Worm (Caenorhabditis elegans) whole organism, L3 larva: ENCODE data around the gene F14H3.6.

Experiments
- ZK546.5 ChIP-seq: sonication (generic microtip); optimal IDR thresholded peaks from 2 replicates; lab custom pipeline; 2017; ENCODE audit warnings: missing biosample characterization, missing genetic modification characterization
- fkh-10 ChIP-seq: sonication (generic microtip); optimal IDR thresholded peaks from 2 replicates; lab custom pipeline; 2017; ENCODE audit warnings: missing biosample characterization, missing genetic modification reagents, missing genetic modification characterization
- nhr-11 ChIP-seq: fragments of 150-350 bp; optimal IDR thresholded peaks from 2 replicates; lab custom pipeline; 2014; ENCODE audit warnings: missing biosample characterization, missing genetic modification characterization
- skn-1 ChIP-seq: fragments of 150-350 bp; optimal IDR thresholded peaks from 2 replicates; lab custom pipeline; 2014; ENCODE audit warnings: missing biosample characterization, missing genetic modification characterization
- unc-62 ChIP-seq: fragments of 150-350 bp; sonication (generic microtip); optimal IDR thresholded peaks from 4 replicates; lab custom pipeline; 2014; ENCODE audit warnings: missing biosample characterization, missing genetic modification reagents, missing genetic modification characterization

- no peak for TF ChIP-seq unc-62 (GFP tag; lab: Kevin White, UChicago)
- no peak for TF ChIP-seq skn-1 (tag; lab: Kevin White, UChicago)
- TF ChIP-seq ZK546.5 (tag; lab: Kevin White, UChicago), result no peak
- TF ChIP-seq fkh-10 (GFP tag; lab: Kevin White, UChicago), result no peak
- no peak for TF ChIP-seq nhr-11
These were observed 15.2 kb upstream of the F14H3.6 start, which contains the start of gene srj-10 for ce11 chrV:16073856-16074255.
